Fruit fly (Drosophila melanogaster) whole organism, embryonic: ENCODE results near the gene Rrp45.

Experiments used
- Awh ChIP-seq: fragments of 200-800 bp; sonication (Bioruptor generic); IDR thresholded peaks from 2 replicates; pipeline ENCODE4, ENCODE4 v1.3.6; 2022; ENCODE audit warnings: missing biosample characterization, missing genetic modification characterization
- Blimp-1 ChIP-seq: fragments of 200-800 bp; sonication (Bioruptor generic); optimal IDR thresholded peaks from 3 replicates; lab custom pipeline; 2018; ENCODE audit warnings: missing biosample characterization, missing genetic modification characterization, mild to moderate bottlenecking, moderate library complexity, missing genetic modification reagents
- CG11695 ChIP-seq: fragments of 200-800 bp; sonication (Bioruptor generic); IDR thresholded peaks from 3 replicates; pipeline ENCODE4 v1.3.6; 2022; ENCODE audit warnings: missing biosample characterization, missing genetic modification characterization
- CG13287 ChIP-seq: fragments of 200-800 bp; sonication (Bioruptor generic); IDR thresholded peaks from 2 replicates; pipeline ENCODE4 v1.3.6; 2022; ENCODE audit warnings: missing biosample characterization, missing genetic modification characterization; ENCODE audit not compliant: partially characterized antibody
- CG13775 ChIP-seq: fragments of 200-800 bp; sonication (Bioruptor generic); optimal IDR thresholded peaks from 3 replicates; lab custom pipeline; 2017; ENCODE audit warnings: missing biosample characterization, mild to moderate bottlenecking, missing genetic modification characterization
- CG14014 ChIP-seq: fragments of 200-800 bp; sonication (Bioruptor generic); IDR thresholded peaks from 2 replicates; pipeline ENCODE4 v1.3.6; 2022; ENCODE audit warnings: missing biosample characterization, missing genetic modification characterization
- CG14710 ChIP-seq: fragments of 200-800 bp; sonication (Bioruptor generic); optimal IDR thresholded peaks from 3 replicates; lab custom pipeline; 2019; ENCODE audit warnings: missing biosample characterization, mild to moderate bottlenecking, missing genetic modification characterization, moderate library complexity
- CG15601 ChIP-seq: fragments of 200-800 bp; sonication (Bioruptor generic); optimal IDR thresholded peaks from 3 replicates; lab custom pipeline; 2019; ENCODE audit warnings: missing biosample characterization, mild to moderate bottlenecking, missing genetic modification characterization, moderate library complexity
- CG17385 ChIP-seq: fragments of 200-800 bp; sonication (Bioruptor generic); optimal IDR thresholded peaks from 3 replicates; lab custom pipeline; 2018; ENCODE audit warnings: missing biosample characterization, mild to moderate bottlenecking, missing genetic modification characterization
- CG2678 ChIP-seq: fragments of 200-800 bp; sonication (Bioruptor generic); optimal IDR thresholded peaks from 3 replicates; lab custom pipeline; 2019; ENCODE audit warnings: missing biosample characterization, mild to moderate bottlenecking, missing genetic modification characterization, moderate library complexity
- CG2875 ChIP-seq: fragments of 200-800 bp; sonication (Bioruptor generic); optimal IDR thresholded peaks from 2 replicates; lab custom pipeline; 2017; ENCODE audit warnings: missing biosample characterization, mild to moderate bottlenecking, missing genetic modification characterization, missing genetic modification reagents
- CG30403 ChIP-seq: fragments of 200-800 bp; sonication (Bioruptor generic); optimal IDR thresholded peaks from 3 replicates; lab custom pipeline; 2016; ENCODE audit warnings: missing biosample characterization, missing genetic modification characterization
- CG34224 ChIP-seq: fragments of 200-800 bp; sonication (Bioruptor generic); IDR thresholded peaks from 3 replicates; pipeline ENCODE4 v1.3.6; 2022; ENCODE audit warnings: missing biosample characterization, missing genetic modification characterization; ENCODE audit not compliant: partially characterized antibody
- CG4282 ChIP-seq: fragments of 200-800 bp; sonication (Bioruptor generic); optimal IDR thresholded peaks from 2 replicates; lab custom pipeline; 2016; ENCODE audit warnings: missing biosample characterization, missing genetic modification characterization
- CG4617 ChIP-seq: fragments of 200-800 bp; sonication (Bioruptor generic); optimal IDR thresholded peaks from 3 replicates; lab custom pipeline; 2016; ENCODE audit warnings: missing biosample characterization, missing genetic modification characterization, borderline replicate concordance
- CG8089 ChIP-seq: fragments of 200-800 bp; sonication (Bioruptor generic); optimal IDR thresholded peaks from 3 replicates; lab custom pipeline; 2016; ENCODE audit warnings: missing biosample characterization, missing genetic modification characterization
- CG8388 ChIP-seq: fragments of 200-800 bp; sonication (Bioruptor generic); optimal IDR thresholded peaks from 2 replicates; lab custom pipeline; 2019; ENCODE audit warnings: missing biosample characterization, mild to moderate bottlenecking, missing genetic modification characterization, moderate library complexity
- CG9215 ChIP-seq: fragments of 200-800 bp; sonication (Bioruptor generic); IDR thresholded peaks from 2 replicates; pipeline ENCODE4 v1.3.6; 2022; ENCODE audit warnings: missing biosample characterization, missing genetic modification characterization
- ERR ChIP-seq: fragments of 200-800 bp; sonication (Bioruptor generic); optimal IDR thresholded peaks from 2 replicates; lab custom pipeline; 2016; ENCODE audit warnings: missing biosample characterization, missing genetic modification characterization
- Ets65A ChIP-seq: fragments of 200-800 bp; sonication (Bioruptor generic); peaks from one replicate; lab custom pipeline; 2016; ENCODE audit warnings: missing biosample characterization, missing genetic modification characterization
- Fer2 ChIP-seq: fragments of 200-800 bp; sonication (Bioruptor generic); optimal IDR thresholded peaks from 2 replicates; lab custom pipeline; 2018; ENCODE audit warnings: missing biosample characterization, mild to moderate bottlenecking, missing genetic modification characterization, moderate library complexity
- Fer3 ChIP-seq: fragments of 200-800 bp; sonication (Bioruptor generic); optimal IDR thresholded peaks from 2 replicates; lab custom pipeline; 2018; ENCODE audit warnings: missing biosample characterization, mild to moderate bottlenecking, missing genetic modification characterization, moderate library complexity
- Hr51 ChIP-seq, 2 experiments: fragments of 200-800 bp; sonication (Bioruptor generic); optimal IDR thresholded peaks; 2 replicates in 1 of 2; 3 replicates in 1 of 2; lab custom pipeline; 2016 to 2018; ENCODE audit warnings: missing biosample characterization in 2 of 2, missing genetic modification characterization in 2 of 2, mild to moderate bottlenecking in 1 of 2, moderate library complexity in 1 of 2
- Mrtf ChIP-seq: fragments of 200-800 bp; sonication (Bioruptor generic); IDR thresholded peaks from 3 replicates; pipeline ENCODE4 v1.3.6; 2022; ENCODE audit warnings: missing biosample characterization, missing genetic modification characterization
- Ptx1 ChIP-seq: fragments of 200-800 bp; sonication (Bioruptor generic); IDR thresholded peaks from 2 replicates; pipeline ENCODE4 v1.3.6; 2022; ENCODE audit warnings: missing biosample characterization, missing genetic modification characterization
- ase ChIP-seq: fragments of 200-800 bp; sonication (Bioruptor generic); IDR thresholded peaks from 3 replicates; pipeline ENCODE4 v1.3.6; 2022; ENCODE audit warnings: missing biosample characterization, missing genetic modification characterization
- bsh ChIP-seq, 2 experiments: fragments of 200-800 bp; sonication (Bioruptor generic); optimal IDR thresholded peaks; 2 replicates each; lab custom pipeline; 2017 to 2018; ENCODE audit warnings: mild to moderate bottlenecking in 2 of 2, missing biosample characterization in 2 of 2, missing genetic modification characterization in 2 of 2, moderate library complexity in 1 of 2
- chn ChIP-seq: fragments of 200-800 bp; sonication (Bioruptor generic); optimal IDR thresholded peaks from 2 replicates; lab custom pipeline; 2016; ENCODE audit warnings: missing biosample characterization, missing genetic modification characterization
- cwo ChIP-seq: fragments of 200-800 bp; sonication (Bioruptor generic); optimal IDR thresholded peaks from 3 replicates; lab custom pipeline; 2017; ENCODE audit warnings: missing biosample characterization, missing genetic modification characterization, mild to moderate bottlenecking, moderate library complexity, missing genetic modification reagents
- dpn ChIP-seq, 2 experiments: fragments of 200-800 bp; sonication (Bioruptor generic); optimal IDR thresholded peaks; 3 replicates each; lab custom pipeline; 2016; ENCODE audit warnings: missing biosample characterization in 2 of 2, missing genetic modification characterization in 2 of 2
- dysf ChIP-seq: fragments of 200-800 bp; sonication (Bioruptor generic); IDR thresholded peaks from 3 replicates; pipeline ENCODE4 v1.3.6; 2022; ENCODE audit warnings: missing biosample characterization, missing genetic modification characterization
- emc ChIP-seq: fragments of 200-800 bp; sonication (Bioruptor generic); optimal IDR thresholded peaks from 2 replicates; lab custom pipeline; 2016; ENCODE audit warnings: missing biosample characterization, missing genetic modification characterization
- gsb ChIP-seq: fragments of 200-800 bp; sonication (Bioruptor generic); IDR thresholded peaks from 2 replicates; pipeline ENCODE4 v1.3.6; 2022; ENCODE audit warnings: missing biosample characterization, missing genetic modification characterization
- ind ChIP-seq: fragments of 200-800 bp; sonication (Bioruptor generic); optimal IDR thresholded peaks from 3 replicates; lab custom pipeline; 2016; ENCODE audit warnings: missing biosample characterization, missing genetic modification characterization
- insv ChIP-seq, 2 experiments: fragments of 200-800 bp; sonication (Bioruptor generic); optimal IDR thresholded peaks; 3 replicates each; lab custom pipeline; 2016 to 2018; ENCODE audit warnings: missing biosample characterization in 2 of 2, missing genetic modification characterization in 2 of 2
- jumu ChIP-seq: fragments of 200-800 bp; sonication (Bioruptor generic); optimal IDR thresholded peaks from 3 replicates; lab custom pipeline; 2016; ENCODE audit warnings: missing biosample characterization, missing genetic modification characterization
- kay ChIP-seq: fragments of 200-800 bp; sonication (Bioruptor generic); optimal IDR thresholded peaks from 2 replicates; lab custom pipeline; 2016; ENCODE audit warnings: missing biosample characterization, missing genetic modification characterization
- lilli ChIP-seq: fragments of 200-800 bp; sonication (Bioruptor generic); optimal IDR thresholded peaks from 3 replicates; lab custom pipeline; 2016; ENCODE audit warnings: missing biosample characterization, missing genetic modification characterization
- lmd ChIP-seq: fragments of 200-800 bp; sonication (Bioruptor generic); IDR thresholded peaks from 2 replicates; pipeline ENCODE4 v1.3.6; 2022; ENCODE audit warnings: missing biosample characterization, missing genetic modification characterization
- mam ChIP-seq: fragments of 200-800 bp; sonication (Bioruptor generic); optimal IDR thresholded peaks from 3 replicates; lab custom pipeline; 2016; ENCODE audit warnings: missing biosample characterization, missing genetic modification characterization
- peb ChIP-seq: fragments of 200-800 bp; sonication (Bioruptor generic); IDR thresholded peaks from 2 replicates; pipeline ENCODE4 v1.3.6; 2022; ENCODE audit warnings: missing biosample characterization, missing genetic modification characterization
- pum ChIP-seq: fragments of 200-800 bp; sonication (Bioruptor generic); optimal IDR thresholded peaks from 2 replicates; lab custom pipeline; 2016; ENCODE audit warnings: missing biosample characterization, missing genetic modification characterization
- sisA ChIP-seq: fragments of 200-800 bp; sonication (Bioruptor generic); IDR thresholded peaks from 2 replicates; pipeline ENCODE4 v1.3.6; 2022; ENCODE audit warnings: missing biosample characterization, missing genetic modification characterization
- slou ChIP-seq: fragments of 200-800 bp; sonication (Bioruptor generic); optimal IDR thresholded peaks from 3 replicates; lab custom pipeline; 2016; ENCODE audit warnings: missing biosample characterization, missing genetic modification characterization
- slp2 ChIP-seq: fragments of 200-800 bp; sonication (Bioruptor generic); optimal IDR thresholded peaks from 2 replicates; lab custom pipeline; 2016; ENCODE audit warnings: missing biosample characterization, missing genetic modification characterization
- stc ChIP-seq: fragments of 200-800 bp; sonication (Bioruptor generic); IDR thresholded peaks from 2 replicates; pipeline ENCODE4 v1.3.6; 2022; ENCODE audit warnings: missing biosample characterization, missing genetic modification characterization
- tio ChIP-seq: fragments of 200-800 bp; sonication (Bioruptor generic); optimal IDR thresholded peaks from 2 replicates; lab custom pipeline; 2017; ENCODE audit warnings: missing biosample characterization, missing genetic modification characterization, inconsistent platforms
- unpg ChIP-seq: fragments of 200-800 bp; sonication (Bioruptor generic); optimal IDR thresholded peaks from 3 replicates; lab custom pipeline; 2018; ENCODE audit warnings: missing biosample characterization, mild to moderate bottlenecking, missing genetic modification characterization, moderate library complexity
- vvl ChIP-seq: fragments of 200-800 bp; sonication (Bioruptor generic); IDR thresholded peaks from 2 replicates; pipeline ENCODE4 v1.3.6; 2022; ENCODE audit warnings: missing biosample characterization, missing genetic modification characterization
- wor ChIP-seq: fragments of 200-800 bp; sonication (Bioruptor generic); IDR thresholded peaks from 2 replicates; pipeline ENCODE4 v1.3.6; 2022; ENCODE audit warnings: missing biosample characterization, missing genetic modification characterization
- zfh1 ChIP-seq: fragments of 200-800 bp; sonication (Bioruptor generic); IDR thresholded peaks from 3 replicates; pipeline ENCODE4 v1.3.6; 2022; ENCODE audit warnings: missing biosample characterization, missing genetic modification characterization

Gene Rrp45

DNA sequence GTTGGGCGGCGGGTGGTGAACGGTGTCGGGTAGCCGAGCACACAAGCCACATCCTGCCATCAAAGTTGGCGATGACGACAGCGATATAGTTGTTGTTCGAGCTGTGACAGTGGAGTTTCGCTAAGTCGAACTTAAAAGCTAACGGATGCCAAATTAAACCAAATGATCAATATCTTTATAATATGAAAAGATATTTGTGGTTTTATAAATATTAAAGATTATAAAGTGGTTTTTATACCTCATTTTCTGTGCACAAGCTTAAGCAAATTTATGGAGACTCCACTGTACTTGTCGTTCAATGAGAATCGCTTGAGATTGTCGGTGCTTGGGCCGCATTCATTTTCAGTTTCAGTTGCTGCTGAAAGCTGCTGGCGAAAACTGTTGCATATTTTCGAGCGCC, 31.0 kb upstream of the Rrp45 start (continued):
- TF ChIP-seq CG8388 (GFP tag; lab: Kevin White, UChicago) (peak; percentile 37), lilli (GFP tag; lab: Kevin White, UChicago) (peak; percentile 30), CG4282 (GFP tag; lab: Kevin White, UChicago) (no peak), Awh (GFP tag; lab: Robert Waterston, UW) (peak; percentile 61; the same call in 1 of the 2 replicates), jumu (no peak), insv (GFP tag; optimal IDR thresholded peaks at IDR 0.05; lab: Kevin White, UChicago) (no peak), CG8089 (GFP tag; lab: Kevin White, UChicago) (no peak), CG9215 (peak; percentile 16; the same call in 1 of the 2 replicates), Hr51 (GFP tag; optimal IDR thresholded peaks at IDR 0.05; lab: Kevin White, UChicago) (peak in 1 of 2 experiments; percentile 70), CG2678 (tag; lab: Kevin White, UChicago) (peak; percentile 70), zfh1 (peak; percentile 45; the same call in 1 of the 3 replicates), stc (GFP tag; lab: Robert Waterston, UW) (peak; percentile 58), peb (GFP tag; lab: Robert Waterston, UW) (peak; percentile 37; the same call in 1 of the 2 replicates), dpn (GFP tag; optimal IDR thresholded peaks at IDR 0.05; lab: Kevin White, UChicago) (peak in 1 of 2 experiments; percentile 23), vvl (GFP tag; lab: Robert Waterston, UW) (peak; percentile 76), slp2 (GFP tag; lab: Kevin White, UChicago) (no peak), CG4617 (GFP tag; lab: Kevin White, UChicago) (no peak), ase (GFP tag; lab: Robert Waterston, UW) (peak; percentile 61; the same call in 2 of the 3 replicates), ERR (GFP tag; lab: Kevin White, UChicago) (no peak), Fer2 (tag; lab: Kevin White, UChicago) (no peak), Fer3 (tag; lab: Kevin White, UChicago) (peak; percentile 49), mam (GFP tag; lab: Kevin White, UChicago) (peak; percentile 14), CG2875 (peak; percentile 17), CG14014 (GFP tag; lab: Robert Waterston, UW) (peak; percentile 48; the same call in 1 of the 2 replicates), lmd (GFP tag; lab: Robert Waterston, UW) (peak; percentile 58), Blimp-1 (GFP tag; lab: Kevin White, UChicago) (peak; percentile 63), CG15601 (tag; lab: Kevin White, UChicago) (peak; percentile 49), pum (no peak), gsb (GFP tag; lab: Robert Waterston, UW) (0 out of 2 replicates have a peak, but pooled peaks have one; percentile 23), chn (no peak), Ptx1 (GFP tag; lab: Robert Waterston, UW) (peak; percentile 66), slou (GFP tag; lab: Kevin White, UChicago) (peak; percentile 9), Mrtf (GFP tag; lab: Robert Waterston, UW) (0 out of 3 replicates have a peak, but pooled peaks have one; percentile 34), unpg (peak; percentile 74), CG30403 (GFP tag; lab: Kevin White, UChicago) (peak; percentile 46), CG17385 (peak; percentile 50), sisA (peak; percentile 38), CG34224 (GFP tag; lab: Robert Waterston, UW) (no peak), tio (GFP tag; lab: Kevin White, UChicago) (peak; percentile 38), CG13287 (GFP tag; lab: Robert Waterston, UW) (no peak), CG14710 (tag; lab: Kevin White, UChicago) (peak; percentile 20), cwo (GFP tag; lab: Kevin White, UChicago) (peak; percentile 21), bsh (GFP tag; optimal IDR thresholded peaks at IDR 0.05; lab: Kevin White, UChicago) (peak in 1 of 2 experiments; percentile 71), kay (GFP tag; lab: Kevin White, UChicago) (peak; percentile 4), CG13775 (peak; percentile 3), ind (peak; percentile 19), wor (peak; percentile 24; the same call in 1 of the 2 replicates), dysf (peak; percentile 70), CG11695 (GFP tag; lab: Robert Waterston, UW) (peak; percentile 67), emc (no peak), Ets65A (GFP tag; lab: Kevin White, UChicago) (no peak)
